Worm (Caenorhabditis elegans) whole organism, late embryonic: ENCODE results near the gene T12G3.4.

ENCODE experiments used
- ama-1 ChIP-seq: fragments of 150-350 bp; optimal IDR thresholded peaks from 2 replicates; lab custom pipeline; 2014
- ceh-18 ChIP-seq: sonication (generic microtip); optimal IDR thresholded peaks from 2 replicates; lab custom pipeline; 2016; ENCODE audit warnings: missing genetic modification characterization, missing compliant biosample characterization
- ceh-30 ChIP-seq: fragments of 150-350 bp; optimal IDR thresholded peaks from 2 replicates; lab custom pipeline; 2014; ENCODE audit warnings: missing biosample characterization, missing genetic modification characterization
- fkh-10 ChIP-seq: fragments of 150-350 bp; optimal IDR thresholded peaks from 2 replicates; lab custom pipeline; 2014; ENCODE audit warnings: missing biosample characterization, missing genetic modification reagents, missing genetic modification characterization
- hlh-15 ChIP-seq: sonication (generic microtip); optimal IDR thresholded peaks from 2 replicates; lab custom pipeline; 2016; ENCODE audit warnings: missing genetic modification characterization, missing compliant biosample characterization
- nhr-232 ChIP-seq: sonication (generic microtip); optimal IDR thresholded peaks from 2 replicates; lab custom pipeline; 2016; ENCODE audit warnings: missing genetic modification characterization, missing compliant biosample characterization
- odd-2 ChIP-seq: sonication (generic microtip); optimal IDR thresholded peaks from 2 replicates; lab custom pipeline; 2017; ENCODE audit warnings: antibody characterized with exemption, mild to moderate bottlenecking, missing genetic modification characterization, missing compliant biosample characterization

- TF ChIP-seq hlh-15 (tag; lab: Kevin White, UChicago) (no peak), ceh-30 (tag; lab: Kevin White, UChicago) (no peak), fkh-10 (GFP tag; lab: Kevin White, UChicago) (no peak), nhr-232 (no peak), ama-1 (peak; percentile 73), odd-2 (tag; lab: Kevin White, UChicago) (no peak), ceh-18 (tag; lab: Kevin White, UChicago) (no peak)
These were observed 40.8 kb downstream of the T12G3.4 start for ce11 chrIV:12088898-12089297.
